Worm (Caenorhabditis elegans) whole organism, L2 larva: ENCODE measurements around the gene C50B8.6.

Experiments
- C34F6.9 ChIP-seq: fragments of 150-350 bp; optimal IDR thresholded peaks from 2 replicates; lab custom pipeline; 2014; ENCODE audit warnings: missing biosample characterization, missing genetic modification characterization
- F13H6.1 ChIP-seq: sonication (generic microtip); optimal IDR thresholded peaks from 2 replicates; lab custom pipeline; 2016; ENCODE audit warnings: missing genetic modification characterization, missing compliant biosample characterization
- R02D3.7 ChIP-seq: fragments of 150-350 bp; optimal IDR thresholded peaks from 2 replicates; lab custom pipeline; 2014; ENCODE audit warnings: missing biosample characterization, missing genetic modification characterization
- Y55F3AM.14 ChIP-seq: fragments of 200-800 bp; sonication (Bioruptor generic); optimal IDR thresholded peaks from 2 replicates; lab custom pipeline; 2018; ENCODE audit warnings: mild to moderate bottlenecking, missing genetic modification characterization, missing compliant biosample characterization
- ZK546.5 ChIP-seq: sonication (generic microtip); optimal IDR thresholded peaks from 2 replicates; lab custom pipeline; 2017; ENCODE audit warnings: missing biosample characterization, missing genetic modification characterization
- alr-1 ChIP-seq: fragments of 150-350 bp; optimal IDR thresholded peaks from 2 replicates; lab custom pipeline; 2014; ENCODE audit warnings: missing biosample characterization, missing genetic modification characterization
- aly-2 ChIP-seq: fragments of 150-350 bp; optimal IDR thresholded peaks from 2 replicates; lab custom pipeline; 2014; ENCODE audit warnings: missing biosample characterization, missing genetic modification characterization
- ama-1 ChIP-seq: fragments of 150-350 bp; optimal IDR thresholded peaks from 2 replicates; lab custom pipeline; 2018; ENCODE audit warnings: inconsistent platforms
- blmp-1 ChIP-seq: sonication (generic microtip); optimal IDR thresholded peaks from 2 replicates; lab custom pipeline; 2017; ENCODE audit warnings: missing genetic modification characterization, mild to moderate bottlenecking, missing compliant biosample characterization, antibody characterized with exemption, moderate library complexity; ENCODE audit not compliant: insufficient read depth
- ceh-16 ChIP-seq: fragments of 150-350 bp; optimal IDR thresholded peaks from 2 replicates; lab custom pipeline; 2014; ENCODE audit warnings: missing biosample characterization, missing genetic modification characterization
- ceh-82 ChIP-seq: fragments of 150-350 bp; optimal IDR thresholded peaks from 2 replicates; lab custom pipeline; 2014; ENCODE audit warnings: missing biosample characterization, missing genetic modification characterization
- crh-2 ChIP-seq: sonication (generic microtip); optimal IDR thresholded peaks from 2 replicates; lab custom pipeline; 2017; ENCODE audit warnings: missing biosample characterization, missing genetic modification characterization
- dmd-4 ChIP-seq: sonication (generic microtip); optimal IDR thresholded peaks from 2 replicates; lab custom pipeline; 2017; ENCODE audit warnings: missing biosample characterization, missing genetic modification characterization
- egl-27 ChIP-seq: sonication (generic microtip); optimal IDR thresholded peaks from 3 replicates; lab custom pipeline; 2017; ENCODE audit warnings: missing biosample characterization, missing genetic modification reagents, missing genetic modification characterization
- fos-1 ChIP-seq: fragments of 150-350 bp; optimal IDR thresholded peaks from 2 replicates; lab custom pipeline; 2014; ENCODE audit warnings: missing biosample characterization, missing genetic modification characterization
- gmeb-1 ChIP-seq: fragments of 150-350 bp; optimal IDR thresholded peaks from 2 replicates; lab custom pipeline; 2014; ENCODE audit warnings: missing biosample characterization, missing genetic modification characterization
- lin-11 ChIP-seq: fragments of 150-350 bp; sonication (generic microtip); optimal IDR thresholded peaks from 2 replicates; lab custom pipeline; 2014; ENCODE audit warnings: missing biosample characterization, missing genetic modification characterization, inconsistent platforms, mixed read lengths
- lin-13 ChIP-seq: fragments of 150-350 bp; optimal IDR thresholded peaks from 2 replicates; lab custom pipeline; 2014; ENCODE audit warnings: missing biosample characterization, missing genetic modification reagents, missing genetic modification characterization
- lin-39 ChIP-seq: fragments of 150-350 bp; optimal IDR thresholded peaks from 2 replicates; lab custom pipeline; 2014; ENCODE audit warnings: missing biosample characterization, missing genetic modification reagents, missing genetic modification characterization
- lsy-2 ChIP-seq, 2 experiments: fragments of 150-350 bp in 1 of 2; sonication (generic microtip) in 1 of 2; optimal IDR thresholded peaks; 2 replicates each; lab custom pipeline; 2014 to 2017; ENCODE audit warnings: missing biosample characterization in 2 of 2, missing genetic modification characterization in 2 of 2
- mab-5 ChIP-seq: fragments of 150-350 bp; optimal IDR thresholded peaks from 2 replicates; lab custom pipeline; 2014; ENCODE audit warnings: missing biosample characterization, missing genetic modification characterization
- mbf-1 ChIP-seq: sonication (generic microtip); optimal IDR thresholded peaks from 2 replicates; lab custom pipeline; 2017; ENCODE audit warnings: missing biosample characterization, missing genetic modification characterization
- mdl-1 ChIP-seq, 2 experiments: fragments of 150-350 bp in 1 of 2; sonication (generic microtip) in 1 of 2; optimal IDR thresholded peaks; 2 replicates each; lab custom pipeline; 2017; ENCODE audit warnings: missing biosample characterization in 2 of 2, missing genetic modification characterization in 2 of 2
- nhr-10 ChIP-seq: sonication (generic microtip); optimal IDR thresholded peaks from 2 replicates; lab custom pipeline; 2017; ENCODE audit warnings: missing biosample characterization, missing genetic modification characterization
- nhr-12 ChIP-seq: fragments of 150-350 bp; optimal IDR thresholded peaks from 2 replicates; lab custom pipeline; 2014; ENCODE audit warnings: missing biosample characterization, missing genetic modification characterization
- nhr-129 ChIP-seq: fragments of 150-350 bp; optimal IDR thresholded peaks from 2 replicates; lab custom pipeline; 2014; ENCODE audit warnings: missing biosample characterization, missing genetic modification characterization
- nhr-21 ChIP-seq: fragments of 150-350 bp; optimal IDR thresholded peaks from 2 replicates; lab custom pipeline; 2014; ENCODE audit warnings: missing biosample characterization, missing genetic modification characterization
- nhr-23 ChIP-seq: fragments of 150-350 bp; optimal IDR thresholded peaks from 2 replicates; lab custom pipeline; 2014; ENCODE audit warnings: missing biosample characterization, missing genetic modification reagents, missing genetic modification characterization
- nhr-237 ChIP-seq: fragments of 150-350 bp; optimal IDR thresholded peaks from 2 replicates; lab custom pipeline; 2014; ENCODE audit warnings: missing biosample characterization, missing genetic modification characterization
- nhr-25 ChIP-seq: fragments of 150-350 bp; sonication (generic microtip); optimal IDR thresholded peaks from 3 replicates; lab custom pipeline; 2014; ENCODE audit warnings: missing biosample characterization, missing genetic modification characterization
- nhr-6 ChIP-seq: fragments of 150-350 bp; optimal IDR thresholded peaks from 2 replicates; lab custom pipeline; 2014; ENCODE audit warnings: missing biosample characterization, missing genetic modification characterization
- nhr-77 ChIP-seq: fragments of 150-350 bp; optimal IDR thresholded peaks from 2 replicates; lab custom pipeline; 2014; ENCODE audit warnings: missing biosample characterization, missing genetic modification characterization
- peb-1 ChIP-seq: fragments of 150-350 bp; optimal IDR thresholded peaks from 2 replicates; lab custom pipeline; 2014; ENCODE audit warnings: missing biosample characterization, missing genetic modification characterization
- sem-4 ChIP-seq: fragments of 150-350 bp; optimal IDR thresholded peaks from 2 replicates; lab custom pipeline; 2014; ENCODE audit warnings: missing biosample characterization, missing genetic modification reagents, missing genetic modification characterization
- skn-1 ChIP-seq: sonication (generic microtip); optimal IDR thresholded peaks from 2 replicates; lab custom pipeline; 2017; ENCODE audit warnings: missing biosample characterization, missing genetic modification characterization
- sma-3 ChIP-seq: sonication (generic microtip); optimal IDR thresholded peaks from 2 replicates; lab custom pipeline; 2016; ENCODE audit warnings: missing genetic modification reagents, missing genetic modification characterization, missing compliant biosample characterization
- sma-9 ChIP-seq, 2 experiments: fragments of 150-350 bp in 1 of 2; sonication (generic microtip) in 1 of 2; optimal IDR thresholded peaks; 2 replicates each; lab custom pipeline; 2014 to 2016; ENCODE audit warnings: missing genetic modification characterization in 2 of 2, mild to moderate bottlenecking in 1 of 2, missing biosample characterization in 1 of 2, missing compliant biosample characterization in 1 of 2, missing genetic modification reagents in 1 of 2, moderate library complexity in 1 of 2
- snpc-4 ChIP-seq: fragments of 150-350 bp; optimal IDR thresholded peaks from 2 replicates; lab custom pipeline; 2014; ENCODE audit warnings: missing biosample characterization, missing genetic modification characterization
- unc-39 ChIP-seq: fragments of 150-350 bp; optimal IDR thresholded peaks from 2 replicates; lab custom pipeline; 2014; ENCODE audit warnings: missing biosample characterization, missing genetic modification characterization
- zag-1 ChIP-seq: fragments of 150-350 bp; optimal IDR thresholded peaks from 2 replicates; lab custom pipeline; 2014; ENCODE audit warnings: missing biosample characterization, missing genetic modification characterization
- ztf-1 ChIP-seq: fragments of 200-800 bp; sonication (Bioruptor generic); conservative IDR thresholded peaks from 2 replicates; pipeline ENCODE4 v1.3.6; 2022; ENCODE audit warnings: missing genetic modification characterization, missing compliant biosample characterization
- ztf-11 ChIP-seq: sonication (generic microtip); optimal IDR thresholded peaks from 2 replicates; lab custom pipeline; 2017; ENCODE audit warnings: missing biosample characterization, missing genetic modification characterization
- ztf-4 ChIP-seq: fragments of 150-350 bp; optimal IDR thresholded peaks from 2 replicates; lab custom pipeline; 2014; ENCODE audit warnings: missing biosample characterization, missing genetic modification characterization

C50B8.6 gene

ce11 chrV:13565781-13566180 is 13.0 kb upstream of the C50B8.6 start, which contains the start of gene slrp-1:
Gene slrp-1, plus strand, starts transcription at chrV:13565863.
- TF ChIP-seq F13H6.1 (tag; lab: Kevin White, UChicago) (no peak), nhr-129 (tag; lab: Kevin White, UChicago) (no peak), ZK546.5 (tag; lab: Kevin White, UChicago) (no peak), ceh-82 (tag; lab: Kevin White, UChicago) (no peak), dmd-4 (tag; lab: Kevin White, UChicago) (no peak), ztf-11 (tag; lab: Kevin White, UChicago) (no peak), lin-13 (GFP tag; lab: Kevin White, UChicago) (no peak), fos-1 (tag; lab: Kevin White, UChicago) (no peak), nhr-237 (tag; lab: Kevin White, UChicago) (no peak), ceh-16 (no peak), ama-1 (lab: Kevin White, UChicago) (no peak), crh-2 (tag; lab: Kevin White, UChicago) (no peak), sem-4 (tag; lab: Kevin White, UChicago) (no peak)

ce11 chrV:13566967-13567366 is 11.8 kb upstream of the C50B8.6 start:
- no peak for TF ChIP-seq lin-13 (GFP tag; lab: Kevin White, UChicago)
- TF ChIP-seq ama-1 (lab: Kevin White, UChicago) = peak; percentile 19
- TF ChIP-seq nhr-6 (tag; lab: Kevin White, UChicago) = no peak
- no peak for TF ChIP-seq C34F6.9 (tag; lab: Kevin White, UChicago)
- no peak for TF ChIP-seq ztf-11 (tag; lab: Kevin White, UChicago)
- no peak for TF ChIP-seq alr-1
- TF ChIP-seq sma-9 (GFP tag; optimal IDR thresholded peaks at IDR 0.05; lab: Kevin White, UChicago) = no peak
- TF ChIP-seq sma-9 (tag; optimal IDR thresholded peaks at IDR 0.05; lab: Kevin White, UChicago) = no peak
- no peak for TF ChIP-seq unc-39
- TF ChIP-seq lsy-2 (tag; optimal IDR thresholded peaks at IDR 0.05; lab: Kevin White, UChicago) = peak in 1 of 2 experiments; percentile 11
- TF ChIP-seq sma-3 (GFP tag; lab: Kevin White, UChicago) = peak; percentile 25
- no peak for TF ChIP-seq crh-2 (tag; lab: Kevin White, UChicago)
- peak; percentile 1 for TF ChIP-seq nhr-129 (tag; lab: Kevin White, UChicago)
- no peak for TF ChIP-seq zag-1 (tag; lab: Kevin White, UChicago)
- TF ChIP-seq nhr-12 (tag; lab: Kevin White, UChicago) = no peak
- peak; percentile 15 for TF ChIP-seq nhr-21
- TF ChIP-seq dmd-4 (tag; lab: Kevin White, UChicago) = no peak
- no peak for TF ChIP-seq sem-4 (tag; lab: Kevin White, UChicago)
- no peak for TF ChIP-seq nhr-77 (tag; lab: Kevin White, UChicago)
- no peak for TF ChIP-seq peb-1
- TF ChIP-seq gmeb-1 = no peak
- no peak for TF ChIP-seq nhr-10
- no peak for TF ChIP-seq mdl-1 (tag; optimal IDR thresholded peaks at IDR 0.05; lab: Kevin White, UChicago)
- TF ChIP-seq fos-1 (tag; lab: Kevin White, UChicago) = no peak
- TF ChIP-seq R02D3.7 (tag; lab: Kevin White, UChicago) = no peak
- no peak for TF ChIP-seq nhr-23 (tag; lab: Kevin White, UChicago)
- TF ChIP-seq nhr-237 (tag; lab: Kevin White, UChicago) = no peak
- TF ChIP-seq snpc-4 (tag; lab: Kevin White, UChicago) = no peak
- TF ChIP-seq Y55F3AM.14 (GFP tag; lab: Kevin White, UChicago) = peak; percentile 30
- TF ChIP-seq ceh-16 = no peak
- TF ChIP-seq lin-11 (tag; lab: Kevin White, UChicago) = no peak
- TF ChIP-seq ceh-82 (tag; lab: Kevin White, UChicago) = no peak
- TF ChIP-seq lin-39 (tag; lab: Kevin White, UChicago) = no peak
- no peak for TF ChIP-seq ZK546.5 (tag; lab: Kevin White, UChicago)
- TF ChIP-seq, all 48 proteins: peak for 6

- TF ChIP-seq nhr-6 (tag; lab: Kevin White, UChicago) (no peak), sma-9 (GFP tag; optimal IDR thresholded peaks at IDR 0.05; lab: Kevin White, UChicago) (peak; percentile 50), sma-9 (tag; optimal IDR thresholded peaks at IDR 0.05; lab: Kevin White, UChicago) (no peak), skn-1 (tag; lab: Kevin White, UChicago) (no peak), ceh-82 (tag; lab: Kevin White, UChicago) (no peak), R02D3.7 (tag; lab: Kevin White, UChicago) (no peak), lin-11 (tag; lab: Kevin White, UChicago) (no peak), lin-39 (tag; lab: Kevin White, UChicago) (no peak), peb-1 (no peak), nhr-25 (no peak), unc-39 (no peak), gmeb-1 (peak; percentile 74), fos-1 (tag; lab: Kevin White, UChicago) (peak; percentile 42), ztf-1 (GFP tag; lab: Robert Waterston, UW) (no peak), ztf-11 (tag; lab: Kevin White, UChicago) (no peak), sma-3 (GFP tag; lab: Kevin White, UChicago) (peak; percentile 42), ztf-4 (no peak), nhr-10 (no peak), lsy-2 (tag; optimal IDR thresholded peaks at IDR 0.05; lab: Kevin White, UChicago) (peak; percentile 10 to 68), nhr-129 (tag; lab: Kevin White, UChicago) (peak; percentile 40), zag-1 (tag; lab: Kevin White, UChicago) (no peak), mab-5 (tag; lab: Kevin White, UChicago) (no peak), crh-2 (tag; lab: Kevin White, UChicago) (peak; percentile 67), ama-1 (lab: Kevin White, UChicago) (no peak), aly-2 (no peak), mbf-1 (tag; lab: Kevin White, UChicago) (no peak), blmp-1 (tag; lab: Kevin White, UChicago) (no peak), F13H6.1 (tag; lab: Kevin White, UChicago) (peak; percentile 31), ZK546.5 (tag; lab: Kevin White, UChicago) (no peak), egl-27 (no peak), lin-13 (GFP tag; lab: Kevin White, UChicago) (peak; percentile 28), nhr-21 (peak; percentile 11), ceh-16 (no peak), sem-4 (tag; lab: Kevin White, UChicago) (no peak), nhr-23 (tag; lab: Kevin White, UChicago) (no peak), nhr-237 (tag; lab: Kevin White, UChicago) (no peak)
Measured at ce11 chrV:13568533-13568932, 10.2 kb upstream of the C50B8.6 start, which contains the start of the genes nuaf-1 and bir-2. Gene nuaf-1, minus strand, starts transcription at chrV:13568630. Gene bir-2, plus strand, starts transcription at chrV:13568850.
